Fruit fly (Drosophila melanogaster) Kc167 (cell line): ENCODE data around the gene Xport-B.

Experiments
- Sin3A ChIP-seq: fragments of >200 bp; optimal IDR thresholded peaks from 2 replicates; lab custom pipeline; 2018; ENCODE audit warnings: missing external identifiers
- h ChIP-seq: fragments of >200 bp; optimal IDR thresholded peaks from 3 replicates; lab custom pipeline; 2018; ENCODE audit warnings: missing external identifiers

dm6 chr3R:19935777-19936125 is 20.5 kb upstream of the Xport-B start:
- TF ChIP-seq h (lab: Kevin White, UChicago) (no peak), Sin3A (lab: Kevin White, UChicago) (no peak)
